Fruit fly (Drosophila melanogaster) whole organism, wandering third instar larva: ENCODE results near the gene Sgf11.

Source experiments
- Abd-B ChIP-seq: fragments of >200 bp; optimal IDR thresholded peaks from 2 replicates; lab custom pipeline; 2017; ENCODE audit warnings: missing biosample characterization, missing genetic modification characterization
- CG32264 ChIP-seq: fragments of 200-800 bp; sonication (Bioruptor generic); optimal IDR thresholded peaks from 2 replicates; lab custom pipeline; 2016; ENCODE audit warnings: missing biosample characterization, missing genetic modification characterization
- CG9705 ChIP-seq: fragments of 200-800 bp; sonication (Bioruptor generic); optimal IDR thresholded peaks from 2 replicates; lab custom pipeline; 2018; ENCODE audit warnings: missing biosample characterization, mild to moderate bottlenecking, missing genetic modification characterization
- CrebA ChIP-seq: fragments of 200-800 bp; sonication (Bioruptor generic); optimal IDR thresholded peaks from 2 replicates; lab custom pipeline; 2016; ENCODE audit warnings: missing biosample characterization, mild to moderate bottlenecking, missing genetic modification characterization, borderline replicate concordance
- Dfd ChIP-seq: fragments of >200 bp; optimal IDR thresholded peaks from 2 replicates; lab custom pipeline; 2017; ENCODE audit warnings: missing biosample characterization, missing genetic modification characterization
- Dif ChIP-seq: fragments of 200-275, 200-300 bp; sonication (Bioruptor generic); optimal IDR thresholded peaks from 2 replicates; lab custom pipeline; 2018; ENCODE audit warnings: missing biosample characterization, missing genetic modification characterization; ENCODE audit not compliant: partially characterized antibody
- GATAd ChIP-seq: sonication (Bioruptor generic); optimal IDR thresholded peaks from 2 replicates; lab custom pipeline; 2016; ENCODE audit warnings: missing biosample characterization, missing genetic modification characterization
- HLH106 ChIP-seq: fragments of 200-800 bp; optimal IDR thresholded peaks from 3 replicates; lab custom pipeline; 2019; ENCODE audit warnings: missing biosample characterization, mild to moderate bottlenecking, missing genetic modification characterization, moderate library complexity
- Hnf4 ChIP-seq: fragments of 200-800 bp; sonication (Bioruptor generic); optimal IDR thresholded peaks from 2 replicates; lab custom pipeline; 2016; ENCODE audit warnings: missing biosample characterization, mild to moderate bottlenecking, missing genetic modification characterization
- Hr78 ChIP-seq: fragments of >200 bp; optimal IDR thresholded peaks from 2 replicates; lab custom pipeline; 2017; ENCODE audit warnings: missing biosample characterization, missing genetic modification characterization
- Hr83 ChIP-seq: fragments of 200-300 bp; sonication (Bioruptor generic); optimal IDR thresholded peaks from 2 replicates; lab custom pipeline; 2016; ENCODE audit warnings: missing biosample characterization, mild to moderate bottlenecking, missing genetic modification characterization, moderate library complexity; ENCODE audit not compliant: poor library complexity, severe bottlenecking
- Jra ChIP-seq: sonication (Bioruptor generic); optimal IDR thresholded peaks from 2 replicates; lab custom pipeline; 2016; ENCODE audit warnings: missing biosample characterization, missing genetic modification characterization
- Mio ChIP-seq: sonication (Bioruptor generic); optimal IDR thresholded peaks from 2 replicates; lab custom pipeline; 2016; ENCODE audit warnings: missing biosample characterization, missing genetic modification characterization
- Myc ChIP-seq: fragments of >200 bp; optimal IDR thresholded peaks from 2 replicates; lab custom pipeline; 2017
- N ChIP-seq: fragments of >200 bp; optimal IDR thresholded peaks from 2 replicates; lab custom pipeline; 2018; ENCODE audit warnings: missing biosample characterization, missing external identifiers, missing genetic modification characterization
- OdsH ChIP-seq: fragments of 200-800 bp; sonication (Bioruptor generic); optimal IDR thresholded peaks from 2 replicates; lab custom pipeline; 2016; ENCODE audit warnings: missing biosample characterization, mild to moderate bottlenecking, missing genetic modification characterization
- Rel ChIP-seq, 2 experiments: fragments of 200-800 bp; sonication (Bioruptor generic) in 1 of 2; optimal IDR thresholded peaks; 2 replicates in 1 of 2; 3 replicates in 1 of 2; lab custom pipeline; 2016 to 2019; ENCODE audit warnings: mild to moderate bottlenecking in 2 of 2, missing biosample characterization in 2 of 2, missing genetic modification characterization in 2 of 2, moderate library complexity in 1 of 2
- Sp1 ChIP-seq: fragments of 200-800 bp; sonication (Bioruptor generic); optimal IDR thresholded peaks from 3 replicates; lab custom pipeline; 2019; ENCODE audit warnings: missing biosample characterization, mild to moderate bottlenecking, missing genetic modification characterization, moderate library complexity
- Vsx2 ChIP-seq: fragments of 200-300, 225-300 bp; sonication (Bioruptor generic); optimal IDR thresholded peaks from 2 replicates; lab custom pipeline; 2018; ENCODE audit warnings: missing biosample characterization, missing genetic modification characterization; ENCODE audit not compliant: partially characterized antibody
- br ChIP-seq: fragments of 200-800 bp; sonication (Bioruptor generic); optimal IDR thresholded peaks from 2 replicates; lab custom pipeline; 2016; ENCODE audit warnings: missing biosample characterization, missing genetic modification characterization
- brk ChIP-seq: fragments of 200-800 bp; sonication (Bioruptor generic); optimal IDR thresholded peaks from 2 replicates; lab custom pipeline; 2016; ENCODE audit warnings: missing biosample characterization, mild to moderate bottlenecking, missing genetic modification characterization
- dl ChIP-seq, 2 experiments: fragments of 175-275, 200-275 bp in 1 of 2; fragments of 200-275 bp in 1 of 2; sonication (Bioruptor generic); optimal IDR thresholded peaks; lab custom pipeline; 2018; ENCODE audit warnings: mild to moderate bottlenecking in 2 of 2, missing biosample characterization in 2 of 2, missing genetic modification characterization in 2 of 2, moderate library complexity in 2 of 2; ENCODE audit not compliant: partially characterized antibody in 2 of 2, insufficient read depth in 1 of 2
- dmrt93B ChIP-seq: fragments of 200-800 bp; sonication (Bioruptor generic); optimal IDR thresholded peaks from 2 replicates; lab custom pipeline; 2018; ENCODE audit warnings: missing biosample characterization, mild to moderate bottlenecking, missing genetic modification characterization
- dsf ChIP-seq: sonication (Bioruptor generic); optimal IDR thresholded peaks from 2 replicates; lab custom pipeline; 2016; ENCODE audit warnings: missing biosample characterization, missing genetic modification characterization, borderline replicate concordance
- ey ChIP-seq: fragments of 200-800 bp; sonication (Bioruptor generic); optimal IDR thresholded peaks from 2 replicates; lab custom pipeline; 2016; ENCODE audit warnings: missing biosample characterization, missing genetic modification characterization
- foxo ChIP-seq, 2 experiments: fragments of 200-800 bp; sonication (Bioruptor generic); optimal IDR thresholded peaks; 2 replicates in 1 of 2; 3 replicates in 1 of 2; lab custom pipeline; 2016 to 2017; ENCODE audit warnings: missing biosample characterization in 2 of 2, missing genetic modification characterization in 2 of 2
- fru ChIP-seq: fragments of 200-800 bp; sonication (Bioruptor generic); optimal IDR thresholded peaks from 3 replicates; lab custom pipeline; 2016; ENCODE audit warnings: missing biosample characterization, mild to moderate bottlenecking, missing genetic modification characterization
- h ChIP-seq: fragments of 200-800 bp; sonication (Bioruptor generic); optimal IDR thresholded peaks from 3 replicates; lab custom pipeline; 2016; ENCODE audit warnings: missing biosample characterization, mild to moderate bottlenecking, missing genetic modification characterization
- jim ChIP-seq: fragments of 175-275, 200-325 bp; sonication (Bioruptor generic); optimal IDR thresholded peaks from 2 replicates; lab custom pipeline; 2016; ENCODE audit warnings: missing biosample characterization, mild to moderate bottlenecking, missing genetic modification characterization
- lola ChIP-seq: fragments of >200 bp; optimal IDR thresholded peaks from 2 replicates; lab custom pipeline; 2017; ENCODE audit warnings: missing biosample characterization, missing genetic modification characterization
- pan ChIP-seq: fragments of >200 bp; optimal IDR thresholded peaks from 2 replicates; lab custom pipeline; 2017
- psq ChIP-seq: fragments of 200-800 bp; sonication (Bioruptor generic); optimal IDR thresholded peaks from 3 replicates; lab custom pipeline; 2017; ENCODE audit warnings: missing biosample characterization, mild to moderate bottlenecking, missing genetic modification characterization, moderate library complexity
- rgr ChIP-seq: fragments of 200-800 bp; sonication (Bioruptor generic); optimal IDR thresholded peaks from 3 replicates; lab custom pipeline; 2016; ENCODE audit warnings: missing biosample characterization, mild to moderate bottlenecking, missing genetic modification characterization
- sage ChIP-seq: fragments of 200-800 bp; sonication (Bioruptor generic); optimal IDR thresholded peaks from 2 replicates; lab custom pipeline; 2016; ENCODE audit warnings: missing biosample characterization, mild to moderate bottlenecking, missing genetic modification characterization
- sv ChIP-seq: fragments of 200-800 bp; sonication (Bioruptor generic); optimal IDR thresholded peaks from 3 replicates; lab custom pipeline; 2016; ENCODE audit warnings: missing biosample characterization, missing genetic modification characterization
- tai ChIP-seq: sonication (Bioruptor generic); optimal IDR thresholded peaks from 2 replicates; lab custom pipeline; 2016; ENCODE audit warnings: missing biosample characterization, missing genetic modification characterization
- usp ChIP-seq: fragments of >200 bp; optimal IDR thresholded peaks from 2 replicates; lab custom pipeline; 2017; ENCODE audit warnings: missing biosample characterization, missing genetic modification characterization
- woc ChIP-seq: sonication (Bioruptor generic); optimal IDR thresholded peaks from 2 replicates; lab custom pipeline; 2016; ENCODE audit warnings: missing biosample characterization, mild to moderate bottlenecking, missing genetic modification characterization

Gene Sgf11

dm6 chr3L:18640584-18641527 lies 40.8 kb downstream of the Sgf11 start:
- TF ChIP-seq foxo (GFP tag; optimal IDR thresholded peaks at IDR 0.05; lab: Kevin White, UChicago) (peak; percentile 13 to 87), ey (GFP tag; lab: Kevin White, UChicago) (peak; percentile 95), dl (GFP tag; optimal IDR thresholded peaks at IDR 0.05; lab: Kevin White, UChicago; ENCODE audit: insufficient read depth in 1 of 2, partially characterized antibody in 2 of 2) (peak; percentile 98 to 99), GATAd (GFP tag; lab: Kevin White, UChicago) (peak; percentile 69), Hnf4 (GFP tag; lab: Kevin White, UChicago) (peak; percentile 87), brk (GFP tag; lab: Kevin White, UChicago) (peak; percentile 74), lola (GFP tag; lab: Kevin White, UChicago) (no peak), br (GFP tag; lab: Kevin White, UChicago) (peak; percentile 76), OdsH (peak; percentile 90), Hr83 (GFP tag; lab: Kevin White, UChicago) (peak; percentile 70), woc (peak; percentile 74), N (no peak), Dif (GFP tag; lab: Kevin White, UChicago) (peak; percentile 99), Hr78 (GFP tag; lab: Kevin White, UChicago) (no peak), sage (GFP tag; lab: Kevin White, UChicago) (peak; percentile 67), CrebA (GFP tag; lab: Kevin White, UChicago) (peak; percentile 46), CG9705 (GFP tag; lab: Kevin White, UChicago) (peak; percentile 79), usp (GFP tag; lab: Kevin White, UChicago) (no peak), sv (GFP tag; lab: Kevin White, UChicago) (peak; percentile 95), tai (GFP tag; lab: Kevin White, UChicago) (peak; percentile 86), dsf (GFP tag; lab: Kevin White, UChicago) (peak; percentile 56), Jra (GFP tag; lab: Kevin White, UChicago) (peak; percentile 62), pan (lab: Kevin White, UChicago) (no peak), psq (GFP tag; lab: Kevin White, UChicago) (peak; percentile 86), CG32264 (GFP tag; lab: Kevin White, UChicago) (peak; percentile 67), Vsx2 (GFP tag; lab: Kevin White, UChicago) (peak; percentile 97), h (GFP tag; lab: Kevin White, UChicago) (peak; percentile 95), Abd-B (GFP tag; lab: Kevin White, UChicago) (no peak), jim (GFP tag; lab: Kevin White, UChicago) (no peak), Myc (lab: Kevin White, UChicago) (no peak), Sp1 (peak; percentile 91), dmrt93B (GFP tag; lab: Kevin White, UChicago) (peak; percentile 77), rgr (peak; percentile 94), Dfd (peak; percentile 92), Mio (peak; percentile 33), Rel (GFP tag; optimal IDR thresholded peaks at IDR 0.05; lab: Kevin White, UChicago) (peak; percentile 44), Rel (tag; optimal IDR thresholded peaks at IDR 0.05; lab: Kevin White, UChicago) (peak; percentile 49), fru (GFP tag; lab: Kevin White, UChicago) (peak; percentile 87), HLH106 (tag; lab: Kevin White, UChicago) (peak; percentile 88)

- TF ChIP-seq GATAd (GFP tag; lab: Kevin White, UChicago) = no peak
- TF ChIP-seq Myc (lab: Kevin White, UChicago) = no peak
- TF ChIP-seq N = no peak
- TF ChIP-seq Hnf4 (GFP tag; lab: Kevin White, UChicago) = no peak
- no peak for TF ChIP-seq psq (GFP tag; lab: Kevin White, UChicago)
- no peak for TF ChIP-seq h (GFP tag; lab: Kevin White, UChicago)
- TF ChIP-seq CG9705 (GFP tag; lab: Kevin White, UChicago) = no peak
- no peak for TF ChIP-seq Hr78 (GFP tag; lab: Kevin White, UChicago)
- TF ChIP-seq fru (GFP tag; lab: Kevin White, UChicago) = no peak
- no peak for TF ChIP-seq foxo (GFP tag; optimal IDR thresholded peaks at IDR 0.05; lab: Kevin White, UChicago)
- TF ChIP-seq jim (GFP tag; lab: Kevin White, UChicago) = no peak
- TF ChIP-seq brk (GFP tag; lab: Kevin White, UChicago) = no peak
- TF ChIP-seq Vsx2 (GFP tag; lab: Kevin White, UChicago) = no peak
- TF ChIP-seq HLH106 (tag; lab: Kevin White, UChicago) = no peak
- no peak for TF ChIP-seq sv (GFP tag; lab: Kevin White, UChicago)
- TF ChIP-seq Dif (GFP tag; lab: Kevin White, UChicago) = no peak
- TF ChIP-seq usp (GFP tag; lab: Kevin White, UChicago) = no peak
- no peak for TF ChIP-seq dl (GFP tag; optimal IDR thresholded peaks at IDR 0.05; lab: Kevin White, UChicago; ENCODE audit: insufficient read depth in 1 of 2, partially characterized antibody in 2 of 2)
- no peak for TF ChIP-seq Rel (GFP tag; optimal IDR thresholded peaks at IDR 0.05; lab: Kevin White, UChicago)
- TF ChIP-seq Rel (tag; optimal IDR thresholded peaks at IDR 0.05; lab: Kevin White, UChicago) = no peak
These were observed 43.1 kb downstream of the Sgf11 start for dm6 chr3L:18638487-18638886.
